Fruit fly (Drosophila melanogaster) whole organism, embryonic: ENCODE data around the gene CG7557.

ENCODE experiments used
- Abd-B ChIP-seq: fragments of 200-800 bp; sonication (Bioruptor generic); optimal IDR thresholded peaks from 2 replicates; lab custom pipeline; 2018; ENCODE audit warnings: missing biosample characterization, mild to moderate bottlenecking, missing genetic modification characterization, moderate library complexity
- Ada2b ChIP-seq: fragments of 200-800 bp; sonication (Bioruptor generic); IDR thresholded peaks from 2 replicates; pipeline ENCODE4 v1.3.6; 2022; ENCODE audit warnings: missing biosample characterization, missing genetic modification characterization
- Aef1 ChIP-seq: fragments of 200-800 bp; sonication (Bioruptor generic); IDR thresholded peaks from 3 replicates; pipeline ENCODE4 v1.3.6; 2022; ENCODE audit warnings: missing biosample characterization, missing genetic modification characterization
- B-H1 ChIP-seq: fragments of 200-800 bp; sonication (Bioruptor generic); IDR thresholded peaks from 3 replicates; pipeline ENCODE4 v1.3.6; 2022; ENCODE audit warnings: missing biosample characterization, missing genetic modification characterization
- C15 ChIP-seq: fragments of 200-800 bp; sonication (Bioruptor generic); IDR thresholded peaks from 3 replicates; pipeline ENCODE4 v1.3.6; 2022; ENCODE audit warnings: missing biosample characterization, missing genetic modification characterization
- CG10209 ChIP-seq: fragments of 200-800 bp; sonication (Bioruptor generic); optimal IDR thresholded peaks from 3 replicates; lab custom pipeline; 2017; ENCODE audit warnings: missing biosample characterization, mild to moderate bottlenecking, missing genetic modification characterization, missing genetic modification reagents
- CG10267 ChIP-seq: fragments of 200-800 bp; sonication (Bioruptor generic); optimal IDR thresholded peaks from 2 replicates; lab custom pipeline; 2018; ENCODE audit warnings: missing biosample characterization, mild to moderate bottlenecking, missing genetic modification characterization, moderate library complexity
- CG10543 ChIP-seq: fragments of 200-800 bp; sonication (Bioruptor generic); optimal IDR thresholded peaks from 3 replicates; lab custom pipeline; 2017; ENCODE audit warnings: missing biosample characterization, mild to moderate bottlenecking, missing genetic modification characterization, moderate library complexity
- CG10979 ChIP-seq: fragments of 200-800 bp; sonication (Bioruptor generic); optimal IDR thresholded peaks from 2 replicates; lab custom pipeline; 2018; ENCODE audit warnings: missing biosample characterization, mild to moderate bottlenecking, missing genetic modification characterization, moderate library complexity
- CG11247 ChIP-seq: fragments of 200-800 bp; sonication (Bioruptor generic); IDR thresholded peaks from 2 replicates; pipeline ENCODE4 v1.3.6; 2022; ENCODE audit warnings: missing biosample characterization, missing genetic modification characterization
- CG11504 ChIP-seq: fragments of 200-800 bp; sonication (Bioruptor generic); optimal IDR thresholded peaks from 3 replicates; lab custom pipeline; 2019; ENCODE audit warnings: missing biosample characterization, mild to moderate bottlenecking, missing genetic modification characterization, moderate library complexity
- CG11696 ChIP-seq: fragments of 200-800 bp; sonication (Bioruptor generic); IDR thresholded peaks from 2 replicates; pipeline ENCODE4 v1.3.6; 2022; ENCODE audit warnings: missing biosample characterization, missing genetic modification characterization
- CG12391 ChIP-seq: fragments of 200-800 bp; sonication (Bioruptor generic); optimal IDR thresholded peaks from 3 replicates; lab custom pipeline; 2018; ENCODE audit warnings: missing biosample characterization, mild to moderate bottlenecking, missing genetic modification characterization, moderate library complexity
- CG1792 ChIP-seq: fragments of 200-800 bp; sonication (Bioruptor generic); optimal IDR thresholded peaks from 2 replicates; lab custom pipeline; 2016; ENCODE audit warnings: missing biosample characterization, missing genetic modification characterization
- CG2120 ChIP-seq: fragments of 200-800 bp; sonication (Bioruptor generic); optimal IDR thresholded peaks from 3 replicates; lab custom pipeline; 2016; ENCODE audit warnings: missing biosample characterization, missing genetic modification characterization
- CG31365 ChIP-seq: fragments of 200-800 bp; sonication (Bioruptor generic); optimal IDR thresholded peaks from 2 replicates; lab custom pipeline; 2018; ENCODE audit warnings: missing biosample characterization, mild to moderate bottlenecking, missing genetic modification characterization
- CG33557 ChIP-seq: fragments of 200-800 bp; sonication (Bioruptor generic); optimal IDR thresholded peaks from 2 replicates; lab custom pipeline; 2019; ENCODE audit warnings: missing biosample characterization, mild to moderate bottlenecking, missing genetic modification characterization, moderate library complexity
- CG34224 ChIP-seq: fragments of 200-800 bp; sonication (Bioruptor generic); IDR thresholded peaks from 3 replicates; pipeline ENCODE4 v1.3.6; 2022; ENCODE audit warnings: missing biosample characterization, missing genetic modification characterization; ENCODE audit not compliant: partially characterized antibody
- CG34376 ChIP-seq: fragments of 200-800 bp; sonication (Bioruptor generic); optimal IDR thresholded peaks from 2 replicates; lab custom pipeline; 2018; ENCODE audit warnings: missing biosample characterization, mild to moderate bottlenecking, missing genetic modification characterization
- CG3726 ChIP-seq: fragments of 200-800 bp; sonication (Bioruptor generic); IDR thresholded peaks from 3 replicates; pipeline ENCODE4, ENCODE4 v1.3.6; 2022; ENCODE audit warnings: missing biosample characterization, missing genetic modification characterization
- CG5953 ChIP-seq: fragments of 200-800 bp; sonication (Bioruptor generic); IDR thresholded peaks from 2 replicates; pipeline ENCODE4 v1.3.6; 2022; ENCODE audit warnings: missing biosample characterization, missing genetic modification characterization
- CG6654 ChIP-seq: fragments of 200-800 bp; sonication (Bioruptor generic); optimal IDR thresholded peaks from 2 replicates; lab custom pipeline; 2017; ENCODE audit warnings: missing biosample characterization, mild to moderate bottlenecking, missing genetic modification characterization
- CTCF ChIP-seq: fragments of 200-800 bp; sonication (Bioruptor generic); optimal IDR thresholded peaks from 2 replicates; lab custom pipeline; 2017; ENCODE audit warnings: missing biosample characterization, mild to moderate bottlenecking, missing genetic modification characterization, moderate library complexity
- Camta ChIP-seq: fragments of 200-800 bp; sonication (Bioruptor generic); optimal IDR thresholded peaks from 2 replicates; lab custom pipeline; 2016; ENCODE audit warnings: missing biosample characterization, missing genetic modification characterization
- Dbx ChIP-seq: fragments of 200-800 bp; sonication (Bioruptor generic); IDR thresholded peaks from 3 replicates; pipeline ENCODE4 v1.3.6; 2022; ENCODE audit warnings: missing biosample characterization, missing genetic modification characterization
- Deaf1 ChIP-seq: fragments of 200-800 bp; optimal IDR thresholded peaks from 3 replicates; lab custom pipeline; 2019; ENCODE audit warnings: missing biosample characterization, mild to moderate bottlenecking, missing genetic modification characterization, moderate library complexity
- Dek ChIP-seq: fragments of 200-800 bp; sonication (Bioruptor generic); optimal IDR thresholded peaks from 3 replicates; lab custom pipeline; 2019; ENCODE audit warnings: missing biosample characterization, mild to moderate bottlenecking, missing genetic modification characterization, moderate library complexity
- Dip2 ChIP-seq: fragments of 200-800 bp; sonication (Bioruptor generic); IDR thresholded peaks from 2 replicates; pipeline ENCODE4 v1.3.6; 2022; ENCODE audit warnings: missing biosample characterization, missing genetic modification characterization
- Mad ChIP-seq: fragments of 200-800 bp; sonication (Bioruptor generic); optimal IDR thresholded peaks from 2 replicates; lab custom pipeline; 2016; ENCODE audit warnings: missing biosample characterization, missing genetic modification characterization
- Max ChIP-seq: fragments of 200-800 bp; sonication (Bioruptor generic); optimal IDR thresholded peaks from 2 replicates; lab custom pipeline; 2016; ENCODE audit warnings: missing biosample characterization, mild to moderate bottlenecking, missing genetic modification characterization
- NK7.1 ChIP-seq: fragments of 200-800 bp; sonication (Bioruptor generic); optimal IDR thresholded peaks from 3 replicates; lab custom pipeline; 2016; ENCODE audit warnings: missing biosample characterization, missing genetic modification characterization
- Nf-YB ChIP-seq: fragments of 200-800 bp; sonication (Bioruptor generic); optimal IDR thresholded peaks from 3 replicates; lab custom pipeline; 2019; ENCODE audit warnings: missing biosample characterization, mild to moderate bottlenecking, missing genetic modification characterization, moderate library complexity
- Xrp1 ChIP-seq: fragments of 200-800 bp; sonication (Bioruptor generic); IDR thresholded peaks from 2 replicates; pipeline ENCODE4 v1.3.6; 2022; ENCODE audit warnings: missing biosample characterization, missing genetic modification characterization
- ash1 ChIP-seq: fragments of 200-800 bp; sonication (Bioruptor generic); optimal IDR thresholded peaks from 2 replicates; lab custom pipeline; 2018; ENCODE audit warnings: missing biosample characterization, mild to moderate bottlenecking, missing genetic modification characterization
- cwo ChIP-seq: fragments of 200-800 bp; sonication (Bioruptor generic); optimal IDR thresholded peaks from 3 replicates; lab custom pipeline; 2017; ENCODE audit warnings: missing biosample characterization, missing genetic modification characterization, mild to moderate bottlenecking, moderate library complexity, missing genetic modification reagents
- gfzf ChIP-seq: fragments of 200-800 bp; sonication (Bioruptor generic); optimal IDR thresholded peaks from 2 replicates; lab custom pipeline; 2016; ENCODE audit warnings: missing biosample characterization, mild to moderate bottlenecking, missing genetic modification characterization, moderate library complexity
- grn ChIP-seq: fragments of 200-800 bp; sonication (Bioruptor generic); optimal IDR thresholded peaks from 3 replicates; lab custom pipeline; 2017; ENCODE audit warnings: missing biosample characterization, missing genetic modification characterization
- lilli ChIP-seq: fragments of 200-800 bp; sonication (Bioruptor generic); optimal IDR thresholded peaks from 3 replicates; lab custom pipeline; 2016; ENCODE audit warnings: missing biosample characterization, missing genetic modification characterization
- maf-S ChIP-seq: fragments of 200-800 bp; sonication (Bioruptor generic); optimal IDR thresholded peaks from 2 replicates; lab custom pipeline; 2016; ENCODE audit warnings: missing biosample characterization, missing genetic modification characterization
- oc ChIP-seq: fragments of 200-800 bp; sonication (Bioruptor generic); optimal IDR thresholded peaks from 2 replicates; lab custom pipeline; 2018; ENCODE audit warnings: missing biosample characterization, mild to moderate bottlenecking, missing genetic modification characterization, moderate library complexity
- odd ChIP-seq: fragments of 200-800 bp; sonication (Bioruptor generic); optimal IDR thresholded peaks from 2 replicates; lab custom pipeline; 2017; ENCODE audit warnings: missing biosample characterization, mild to moderate bottlenecking, missing genetic modification characterization
- onecut ChIP-seq: fragments of 200-800 bp; sonication (Bioruptor generic); IDR thresholded peaks from 2 replicates; pipeline ENCODE4 v1.3.6; 2022; ENCODE audit warnings: missing biosample characterization, missing genetic modification characterization
- otp ChIP-seq: fragments of 200-800 bp; sonication (Bioruptor generic); IDR thresholded peaks from 3 replicates; pipeline ENCODE4, ENCODE4 v1.3.6; 2022; ENCODE audit warnings: missing biosample characterization, missing genetic modification characterization
- pnt ChIP-seq: fragments of 200-800 bp; sonication (Bioruptor generic); optimal IDR thresholded peaks from 3 replicates; lab custom pipeline; 2016; ENCODE audit warnings: missing biosample characterization, missing genetic modification characterization
- prd ChIP-seq, 3 experiments: fragments of >200 bp in 2 of 3; fragments of 200-800 bp in 1 of 3; sonication (Bioruptor generic) in 1 of 3; optimal IDR thresholded peaks in 2 of 3; IDR thresholded peaks in 1 of 3; 2 replicates in 2 of 3; 3 replicates in 1 of 3; pipeline versions ENCODE4 v1.3.6 to Lab custom; 2017 to 2022; ENCODE audit warnings: missing biosample characterization in 1 of 3, missing genetic modification characterization in 1 of 3
- pros ChIP-seq: fragments of 200-800 bp; sonication (Bioruptor generic); optimal IDR thresholded peaks from 3 replicates; lab custom pipeline; 2019; ENCODE audit warnings: missing biosample characterization, mild to moderate bottlenecking, missing genetic modification characterization, moderate library complexity
- row ChIP-seq: fragments of 200-800 bp; sonication (Bioruptor generic); IDR thresholded peaks from 3 replicates; pipeline ENCODE4 v1.3.6; 2022; ENCODE audit warnings: missing biosample characterization, missing genetic modification characterization
- seq ChIP-seq: fragments of 200-800 bp; sonication (Bioruptor generic); IDR thresholded peaks from 2 replicates; pipeline ENCODE4 v1.3.6; 2022; ENCODE audit warnings: missing biosample characterization, missing genetic modification characterization
- tll ChIP-seq, 2 experiments: fragments of 200-800 bp in 1 of 2; fragments of >200 bp in 1 of 2; sonication (Bioruptor generic) in 1 of 2; optimal IDR thresholded peaks; 2 replicates each; lab custom pipeline; 2017 to 2019; ENCODE audit warnings: missing biosample characterization in 2 of 2, missing genetic modification characterization in 2 of 2, mild to moderate bottlenecking in 1 of 2, moderate library complexity in 1 of 2
- zfh1 ChIP-seq: fragments of 200-800 bp; sonication (Bioruptor generic); IDR thresholded peaks from 3 replicates; pipeline ENCODE4 v1.3.6; 2022; ENCODE audit warnings: missing biosample characterization, missing genetic modification characterization

CG7557 gene

dm6 chr3L:11493090-11493807 is 48.3 kb downstream of the CG7557 start (continued):
- no peak for TF ChIP-seq oc (tag; lab: Kevin White, UChicago)
- peak; percentile 3 for TF ChIP-seq CG33557 (GFP tag; lab: Kevin White, UChicago)
- no peak for TF ChIP-seq Xrp1 (GFP tag; lab: Robert Waterston, UW)
- peak; percentile 34 for TF ChIP-seq CG10543 (GFP tag; lab: Kevin White, UChicago)
- peak; percentile 73 for TF ChIP-seq CG34224 (GFP tag; lab: Robert Waterston, UW)
- TF ChIP-seq pros: peak; percentile 51
- peak; percentile 57; the same call in 1 of the 3 replicates for TF ChIP-seq Dbx (GFP tag; lab: Robert Waterston, UW)
- TF ChIP-seq Abd-B: no peak
- TF ChIP-seq Dip2: no peak
- no peak for TF ChIP-seq grn
- no peak for TF ChIP-seq Ada2b (GFP tag; lab: Robert Waterston, UW)
- no peak for TF ChIP-seq CG11696 (GFP tag; lab: Robert Waterston, UW)
- peak; percentile 51 for TF ChIP-seq onecut
- no peak for TF ChIP-seq ash1
- peak; percentile 6 for TF ChIP-seq CTCF (GFP tag; lab: Kevin White, UChicago)
- no peak for TF ChIP-seq CG6654 (GFP tag; lab: Kevin White, UChicago)
- peak; percentile 40 for TF ChIP-seq CG31365 (tag; lab: Kevin White, UChicago)
- TF ChIP-seq maf-S (GFP tag; lab: Kevin White, UChicago): no peak
- TF ChIP-seq Deaf1 (tag; lab: Kevin White, UChicago): no peak
- no peak for TF ChIP-seq C15 (GFP tag; lab: Robert Waterston, UW)
- TF ChIP-seq CG10267: no peak
- no peak for TF ChIP-seq cwo (GFP tag; lab: Kevin White, UChicago)
- peak; percentile 14 for TF ChIP-seq CG10209 (GFP tag; lab: Kevin White, UChicago)
- TF ChIP-seq prd (optimal IDR thresholded peaks at IDR 0.05; lab: Kevin White, UChicago): no peak
- TF ChIP-seq prd (GFP tag; IDR thresholded peaks at IDR 0.05; lab: Robert Waterston, UW): no peak
- no peak for TF ChIP-seq CG11504 (tag; lab: Kevin White, UChicago)
- no peak for TF ChIP-seq row (GFP tag; lab: Robert Waterston, UW)
- TF ChIP-seq CG2120 (GFP tag; lab: Kevin White, UChicago): no peak
- TF ChIP-seq Nf-YB (GFP tag; lab: Kevin White, UChicago): no peak
- TF ChIP-seq otp (GFP tag; lab: Robert Waterston, UW): no peak
- no peak for TF ChIP-seq tll (GFP tag; optimal IDR thresholded peaks at IDR 0.05; lab: Kevin White, UChicago)
- no peak for TF ChIP-seq CG3726
- no peak for TF ChIP-seq pnt (GFP tag; lab: Kevin White, UChicago)
- no peak for TF ChIP-seq Aef1 (GFP tag; lab: Robert Waterston, UW)
- TF ChIP-seq CG12391 (tag; lab: Kevin White, UChicago): no peak
- no peak for TF ChIP-seq Dek (tag; lab: Kevin White, UChicago)
- no peak for TF ChIP-seq lilli (GFP tag; lab: Kevin White, UChicago)
- TF ChIP-seq gfzf (GFP tag; lab: Kevin White, UChicago): no peak
- no peak for TF ChIP-seq zfh1 (GFP tag; lab: Robert Waterston, UW)
- no peak; the same call in 2 of the 3 replicates for TF ChIP-seq B-H1
- TF ChIP-seq CG1792 (GFP tag; lab: Kevin White, UChicago): no peak
- TF ChIP-seq Max: no peak
- no peak for TF ChIP-seq Camta
- TF ChIP-seq CG11247 (GFP tag; lab: Robert Waterston, UW): no peak
- TF ChIP-seq odd (GFP tag; lab: Kevin White, UChicago): peak; percentile 53
- no peak for TF ChIP-seq CG10979 (tag; lab: Kevin White, UChicago)
- no peak for TF ChIP-seq Mad (GFP tag; lab: Kevin White, UChicago)
- peak; percentile 63 for TF ChIP-seq CG34376 (GFP tag; lab: Kevin White, UChicago)
- TF ChIP-seq CG5953 (GFP tag; lab: Robert Waterston, UW): no peak
- TF ChIP-seq seq (GFP tag; lab: Robert Waterston, UW): no peak; the same call in 1 of the 2 replicates
- no peak for TF ChIP-seq NK7.1
